Worm (Caenorhabditis elegans) whole organism, L1 larva: ENCODE data around the gene rfc-1.

ENCODE experiments used
- C04F5.9 ChIP-seq: sonication (generic microtip); optimal IDR thresholded peaks from 2 replicates; lab custom pipeline; 2016; ENCODE audit warnings: missing genetic modification characterization, missing compliant biosample characterization
- C16A3.4 ChIP-seq: fragments of 150-350 bp; optimal IDR thresholded peaks from 2 replicates; lab custom pipeline; 2014; ENCODE audit warnings: missing biosample characterization, missing genetic modification characterization
- C34B4.2 ChIP-seq: sonication (generic microtip); optimal IDR thresholded peaks from 2 replicates; lab custom pipeline; 2017; ENCODE audit warnings: mild to moderate bottlenecking, missing genetic modification characterization, missing compliant biosample characterization
- aha-1 ChIP-seq: fragments of 150-350 bp; optimal IDR thresholded peaks from 2 replicates; lab custom pipeline; 2014; ENCODE audit warnings: missing biosample characterization, missing genetic modification characterization
- aly-2 ChIP-seq: fragments of 150-350 bp; optimal IDR thresholded peaks from 2 replicates; lab custom pipeline; 2014; ENCODE audit warnings: missing biosample characterization, missing genetic modification characterization
- ama-1 ChIP-seq: fragments of 150-350 bp; optimal IDR thresholded peaks from 2 replicates; lab custom pipeline; 2014
- ceh-63 ChIP-seq: fragments of 200-800 bp; sonication (Bioruptor generic); optimal IDR thresholded peaks from 2 replicates; lab custom pipeline; 2018; ENCODE audit warnings: mild to moderate bottlenecking, missing genetic modification characterization, missing compliant biosample characterization
- ceh-90 ChIP-seq: sonication (generic microtip); optimal IDR thresholded peaks from 2 replicates; lab custom pipeline; 2016; ENCODE audit warnings: missing genetic modification characterization, missing compliant biosample characterization
- egl-27 ChIP-seq, 2 experiments: fragments of 150-350 bp in 1 of 2; sonication (generic microtip); optimal IDR thresholded peaks; 3 replicates each; lab custom pipeline; 2017 to 2018; ENCODE audit warnings: missing biosample characterization in 2 of 2, missing genetic modification characterization in 2 of 2, missing genetic modification reagents in 2 of 2
- elt-2 ChIP-seq: sonication (generic microtip); optimal IDR thresholded peaks from 2 replicates; lab custom pipeline; 2016; ENCODE audit warnings: missing genetic modification characterization, mild to moderate bottlenecking, inconsistent platforms, missing compliant biosample characterization, missing genetic modification reagents
- elt-3 ChIP-seq, 6 experiments: fragments of 150-350 bp in 1 of 6; sonication (generic microtip); optimal IDR thresholded peaks; 2 replicates each; lab custom pipeline; 2017 to 2018; ENCODE audit warnings: missing biosample characterization in 6 of 6, missing genetic modification characterization in 6 of 6, inconsistent platforms in 1 of 6
- ets-5 ChIP-seq: fragments of 200-800 bp; sonication (Bioruptor generic); IDR thresholded peaks from 2 replicates; pipeline ENCODE4 v1.3.6; 2022; ENCODE audit warnings: missing genetic modification characterization, missing compliant biosample characterization
- grh-1 ChIP-seq: fragments of 200-800 bp; sonication (Bioruptor generic); IDR thresholded peaks from 2 replicates; pipeline ENCODE4 v1.3.6; 2022; ENCODE audit warnings: missing genetic modification reagents, missing genetic modification characterization, missing compliant biosample characterization
- irx-1 ChIP-seq: sonication (generic microtip); optimal IDR thresholded peaks from 2 replicates; lab custom pipeline; 2016; ENCODE audit warnings: missing genetic modification characterization, missing compliant biosample characterization
- isw-1 ChIP-seq: fragments of 200-800 bp; sonication (Bioruptor generic); IDR thresholded peaks from 2 replicates; pipeline ENCODE4 v1.3.6; 2022; ENCODE audit warnings: missing genetic modification characterization, missing compliant biosample characterization
- nhr-237 ChIP-seq: fragments of 150-350 bp; optimal IDR thresholded peaks from 2 replicates; lab custom pipeline; 2014; ENCODE audit warnings: missing biosample characterization, missing genetic modification characterization
- nhr-28 ChIP-seq: fragments of 150-350 bp; optimal IDR thresholded peaks from 2 replicates; lab custom pipeline; 2014; ENCODE audit warnings: missing biosample characterization, missing genetic modification characterization
- nhr-71 ChIP-seq: sonication (generic microtip); optimal IDR thresholded peaks from 2 replicates; lab custom pipeline; 2016; ENCODE audit warnings: mild to moderate bottlenecking, missing genetic modification characterization, moderate library complexity, missing compliant biosample characterization
- nhr-84 ChIP-seq: sonication (generic microtip); optimal IDR thresholded peaks from 2 replicates; lab custom pipeline; 2017; ENCODE audit warnings: missing biosample characterization, missing genetic modification characterization
- rnt-1 ChIP-seq: sonication (generic microtip); optimal IDR thresholded peaks from 2 replicates; lab custom pipeline; 2016; ENCODE audit warnings: mild to moderate bottlenecking, missing genetic modification characterization, moderate library complexity, missing compliant biosample characterization
- sptf-1 ChIP-seq: fragments of 150-350 bp; optimal IDR thresholded peaks from 2 replicates; lab custom pipeline; 2014; ENCODE audit warnings: missing biosample characterization, missing genetic modification characterization
- sup-37 ChIP-seq: fragments of 200-800 bp; sonication (Bioruptor generic); optimal IDR thresholded peaks from 2 replicates; lab custom pipeline; 2018; ENCODE audit warnings: mild to moderate bottlenecking, missing genetic modification characterization, missing compliant biosample characterization
- unc-130 ChIP-seq: fragments of 150-350 bp; optimal IDR thresholded peaks from 2 replicates; lab custom pipeline; 2017; ENCODE audit warnings: missing biosample characterization, missing genetic modification characterization, inconsistent platforms
- unc-62 ChIP-seq: fragments of 150-350 bp; optimal IDR thresholded peaks from 2 replicates; lab custom pipeline; 2014; ENCODE audit warnings: missing biosample characterization, missing genetic modification reagents, missing genetic modification characterization
- xbp-1 ChIP-seq: sonication (generic microtip); optimal IDR thresholded peaks from 2 replicates; lab custom pipeline; 2016; ENCODE audit warnings: missing genetic modification characterization, missing compliant biosample characterization
- zag-1 ChIP-seq: fragments of 150-350 bp; optimal IDR thresholded peaks from 2 replicates; lab custom pipeline; 2014; ENCODE audit warnings: missing biosample characterization, missing genetic modification characterization

rfc-1 gene

DNA sequence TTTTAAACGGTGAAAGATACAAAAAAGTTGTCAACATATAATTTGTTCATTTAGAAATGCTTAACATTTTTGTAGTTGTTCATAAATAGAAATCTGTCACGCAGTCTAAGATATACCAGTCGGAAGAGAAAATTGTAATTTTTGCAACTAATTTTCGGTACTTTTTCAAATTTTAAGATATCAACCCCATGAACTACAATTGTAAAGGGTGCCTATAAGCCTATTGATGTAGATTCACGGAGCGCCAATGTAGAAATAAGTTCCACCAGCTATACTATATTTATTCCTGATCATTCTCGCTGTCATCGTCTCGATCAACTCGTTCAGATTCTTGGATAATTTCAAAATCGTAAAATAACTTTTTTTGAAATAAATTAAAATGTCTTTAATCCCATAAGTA lies 50.8 kb downstream of the rfc-1 start:
- TF ChIP-seq unc-62 (no peak), ets-5 (GFP tag; lab: Robert Waterston, UW) (no peak), ama-1 (lab: Kevin White, UChicago) (no peak), nhr-237 (tag; lab: Kevin White, UChicago) (no peak), egl-27 (tag; optimal IDR thresholded peaks at IDR 0.05; lab: Kevin White, UChicago) (no peak), sptf-1 (tag; lab: Kevin White, UChicago) (no peak), C16A3.4 (tag; lab: Kevin White, UChicago) (no peak), C34B4.2 (tag; lab: Kevin White, UChicago) (no peak), elt-3 (tag; optimal IDR thresholded peaks at IDR 0.05; lab: Kevin White, UChicago) (no peak)

DNA sequence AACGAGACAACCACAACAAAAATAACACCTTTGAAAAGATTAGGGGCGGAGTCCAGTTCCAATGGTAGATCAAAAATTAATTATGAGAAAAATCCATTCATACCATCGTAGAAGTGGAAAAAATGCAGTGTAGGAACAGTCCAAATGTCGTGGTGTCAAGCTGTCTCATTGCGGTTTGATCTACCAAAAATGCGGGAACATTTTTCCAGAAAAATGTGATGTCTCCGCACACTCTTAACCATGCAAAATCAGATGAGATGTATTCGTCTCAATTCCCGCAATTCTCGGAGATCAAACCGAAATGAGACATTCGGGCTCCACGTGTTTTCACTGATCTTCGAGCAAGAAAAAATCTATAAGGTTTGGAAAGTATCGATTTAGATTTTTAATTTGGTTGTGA lies 51.7 kb downstream of the rfc-1 start:
- no peak for TF ChIP-seq nhr-237 (tag; lab: Kevin White, UChicago)
- TF ChIP-seq isw-1 (GFP tag; lab: Robert Waterston, UW), result no peak
- TF ChIP-seq rnt-1 (tag; lab: Kevin White, UChicago), result no peak
- TF ChIP-seq aha-1 (tag; lab: Kevin White, UChicago), result no peak
- TF ChIP-seq sup-37, result no peak
- no peak for TF ChIP-seq egl-27 (tag; optimal IDR thresholded peaks at IDR 0.05; lab: Kevin White, UChicago)
- TF ChIP-seq xbp-1 (tag; lab: Kevin White, UChicago), result no peak
- no peak for TF ChIP-seq elt-2 (tag; lab: Kevin White, UChicago)
- TF ChIP-seq ceh-90 (tag; lab: Kevin White, UChicago), result no peak
- TF ChIP-seq grh-1, result no peak
- TF ChIP-seq ceh-63, result no peak
- TF ChIP-seq unc-130 (tag; lab: Kevin White, UChicago), result no peak
- TF ChIP-seq nhr-71 (tag; lab: Kevin White, UChicago), result no peak
- TF ChIP-seq nhr-84 (tag; lab: Kevin White, UChicago), result no peak
- TF ChIP-seq irx-1 (tag; lab: Kevin White, UChicago), result no peak
- TF ChIP-seq aly-2 (tag; lab: Kevin White, UChicago), result no peak
- no peak for TF ChIP-seq C04F5.9 (tag; lab: Kevin White, UChicago)
- no peak for TF ChIP-seq zag-1
- TF ChIP-seq nhr-28 (tag; lab: Kevin White, UChicago), result no peak
